Worm (Caenorhabditis elegans): ENCODE data around the gene lsm-3.

ce11 chrIV:13381823-13382222, 5.2 kb upstream of the lsm-3 start, which contains the start of gene emc-3:
- TF ChIP-seq flt-1 (GFP tag; IDR thresholded peaks at IDR 0.05) (no peak), ama-1 (optimal IDR thresholded peaks at IDR 0.05) (no peak), sea-1 (GFP tag; conservative IDR thresholded peaks at IDR 0.05) (no peak), F13C5.2 (tag; optimal IDR thresholded peaks at IDR 0.05) (no peak)

Measured in whole organism, early embryonic.